Worm (Caenorhabditis elegans): Measurements from ENCODE around the gene smex-2.
A peak's percentile ranks its signal among the peaks of the same experiment; 100 is the strongest.

smex-2 gene

DNA sequence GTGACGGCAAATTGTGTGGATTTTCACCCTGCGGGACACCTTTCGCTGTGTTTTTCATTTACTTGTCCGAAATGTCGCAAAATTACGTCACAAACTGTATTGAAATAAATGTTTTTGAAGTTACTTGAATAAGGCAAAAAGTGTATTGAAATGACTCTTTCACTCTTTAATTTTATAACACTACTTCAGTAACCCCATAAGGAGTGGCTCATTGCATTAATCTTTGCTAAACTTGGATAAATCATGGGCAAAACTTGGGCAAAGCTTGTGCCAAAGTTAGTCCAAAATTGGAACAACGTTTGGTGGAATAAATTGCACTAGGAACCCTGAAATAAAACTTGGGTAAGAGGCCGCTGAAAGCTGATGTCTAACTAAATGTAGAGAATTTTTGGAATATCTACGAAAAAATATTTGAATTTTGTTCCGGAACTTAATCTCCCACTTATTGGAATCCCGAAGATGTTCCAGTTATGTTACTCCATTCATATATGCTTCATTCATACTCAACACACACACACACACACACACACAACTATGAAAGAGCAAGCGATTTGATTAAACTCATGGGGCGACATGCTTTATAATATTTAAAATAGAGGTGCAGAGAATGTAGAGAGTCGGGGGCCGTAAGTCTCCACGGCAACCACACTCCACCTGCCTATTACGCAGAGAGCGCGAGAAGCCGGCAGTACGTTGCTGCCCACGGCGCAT is 26.6 kb downstream of the smex-2 start, which contains the start of gene Y102A11A.9:
Gene Y102A11A.9, plus strand, starts transcription at position 661 of the 711 bp plus-strand sequence.
- TF ChIP-seq lin-15B (tag; optimal IDR thresholded peaks at IDR 0.05) (no peak), aha-1 (tag) (peak; percentile 29), dmd-9 (GFP tag; IDR thresholded peaks at IDR 0.05) (no peak), unc-39 (tag; optimal IDR thresholded peaks at IDR 0.05) (no peak), ceh-20 (GFP tag; IDR thresholded peaks at IDR 0.05) (no peak), hmg-1.1 (GFP tag; IDR thresholded peaks at IDR 0.05) (no peak), aly-2 (tag; optimal IDR thresholded peaks at IDR 0.05) (no peak), zfp-2 (tag; optimal IDR thresholded peaks at IDR 0.05) (no peak)

DNA sequence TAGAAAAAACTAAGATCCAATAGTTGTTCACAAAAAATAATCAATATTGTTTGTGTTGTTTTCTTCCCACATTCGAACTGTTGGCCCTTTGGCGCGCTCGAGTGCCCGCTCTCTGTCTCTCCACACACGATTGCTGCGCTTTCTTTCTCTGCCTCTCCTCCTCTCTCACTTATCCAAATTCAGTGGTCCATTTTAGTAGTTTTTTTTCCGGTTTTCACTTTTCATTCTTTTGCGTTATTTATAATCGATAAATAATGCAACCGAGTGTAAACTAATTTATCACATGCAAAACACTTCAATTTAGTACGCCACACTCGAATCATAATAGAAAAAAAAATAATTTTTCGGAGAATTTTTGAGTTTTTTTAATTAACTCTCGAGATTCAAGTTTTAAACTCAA is 38.7 kb downstream of the smex-2 start:
- no peak for TF ChIP-seq snpc-4 (tag; optimal IDR thresholded peaks at IDR 0.05)
- no peak for TF ChIP-seq Y5F2A.4 (GFP tag; optimal IDR thresholded peaks at IDR 0.05)
- peak; percentile 91 for TF ChIP-seq duxl-1 (tag; optimal IDR thresholded peaks at IDR 0.05; ENCODE audit: poor library complexity)
- no peak for TF ChIP-seq nhr-48 (tag; optimal IDR thresholded peaks at IDR 0.05)
- TF ChIP-seq cey-2 (tag; optimal IDR thresholded peaks at IDR 0.05; ENCODE audit: borderline replicate concordance, insufficient read depth), result no peak
- no peak for TF ChIP-seq zip-11 (GFP tag; IDR thresholded peaks at IDR 0.05)
- TF ChIP-seq fkh-10 (GFP tag; optimal IDR thresholded peaks at IDR 0.05), result no peak
- TF ChIP-seq daf-8 (GFP tag; IDR thresholded peaks at IDR 0.05), result no peak
- TF ChIP-seq spr-3 (GFP tag; optimal IDR thresholded peaks at IDR 0.05), result no peak
- no peak for TF ChIP-seq fos-1 (tag; optimal IDR thresholded peaks at IDR 0.05)
- peak; percentile 72 for TF ChIP-seq aha-1 (tag)
- TF ChIP-seq skn-1 (tag; optimal IDR thresholded peaks at IDR 0.05), result no peak
- TF ChIP-seq unc-62 (GFP tag; optimal IDR thresholded peaks at IDR 0.05 in 1 of 2), result peak in 1 of 2 experiments; percentile 78
- TF ChIP-seq unc-62 (tag; optimal IDR thresholded peaks at IDR 0.05), result no peak
- no peak for TF ChIP-seq F37D6.2 (tag; optimal IDR thresholded peaks at IDR 0.05)
- no peak for TF ChIP-seq nhr-6 (tag; optimal IDR thresholded peaks at IDR 0.05)
- TF ChIP-seq R02D3.7 (tag; optimal IDR thresholded peaks at IDR 0.05), result no peak
- TF ChIP-seq nhr-11 (tag; optimal IDR thresholded peaks at IDR 0.05), result no peak
- no peak for TF ChIP-seq dmd-6 (GFP tag; IDR thresholded peaks at IDR 0.05)
- TF ChIP-seq dmd-9 (GFP tag; IDR thresholded peaks at IDR 0.05), result no peak

ce11 chrX:1998825-1999224 is 40.4 kb downstream of the smex-2 start:
- TF ChIP-seq lir-3 (tag; optimal IDR thresholded peaks at IDR 0.05) (no peak), vab-7 (GFP tag; IDR thresholded peaks at IDR 0.05) (no peak), nhr-11 (tag; optimal IDR thresholded peaks at IDR 0.05) (no peak), pha-4 (GFP tag; IDR thresholded peaks at IDR 0.05) (no peak), pha-4 (tag; optimal IDR thresholded peaks at IDR 0.05) (no peak), ceh-28 (tag; optimal IDR thresholded peaks at IDR 0.05) (no peak), lin-13 (GFP tag; optimal IDR thresholded peaks at IDR 0.05) (no peak), nhr-41 (GFP tag; IDR thresholded peaks at IDR 0.05) (no peak), unc-130 (GFP tag; optimal IDR thresholded peaks at IDR 0.05) (no peak), lsy-2 (tag; optimal IDR thresholded peaks at IDR 0.05) (no peak), egl-43 (GFP tag; IDR thresholded peaks at IDR 0.05) (peak; percentile 63; the same call in 1 of the 2 replicates), snpc-1.2 (GFP tag; IDR thresholded peaks at IDR 0.05) (peak; percentile 71), ceh-32 (tag; optimal IDR thresholded peaks at IDR 0.05; ENCODE audit: poor library complexity) (no peak), lim-7 (GFP tag; IDR thresholded peaks at IDR 0.05) (peak; percentile 33; the same call in 1 of the 2 replicates), ZK546.5 (tag; optimal IDR thresholded peaks at IDR 0.05) (no peak), aha-1 (tag) (peak; percentile 35), nhr-25 (tag; optimal IDR thresholded peaks at IDR 0.05; ENCODE audit: borderline replicate concordance, insufficient read depth) (no peak), ama-1 (optimal IDR thresholded peaks at IDR 0.05) (no peak), unc-62 (GFP tag; optimal IDR thresholded peaks at IDR 0.05 in 1 of 2) (peak in 1 of 2 experiments; percentile 65), unc-62 (tag; optimal IDR thresholded peaks at IDR 0.05) (no peak), daf-16 (GFP tag; optimal IDR thresholded peaks at IDR 0.05) (no peak), daf-16 (tag; optimal IDR thresholded peaks at IDR 0.05) (no peak), F10B5.3 (tag; optimal IDR thresholded peaks at IDR 0.05) (no peak), F37D6.2 (tag; optimal IDR thresholded peaks at IDR 0.05) (no peak), nhr-6 (tag; optimal IDR thresholded peaks at IDR 0.05) (no peak), hmg-1.1 (GFP tag; IDR thresholded peaks at IDR 0.05) (no peak), D1046.2 (GFP tag; IDR thresholded peaks at IDR 0.05) (no peak), saeg-2 (GFP tag; IDR thresholded peaks at IDR 0.05) (no peak), snpc-4 (tag; optimal IDR thresholded peaks at IDR 0.05) (no peak), mdt-29 (GFP tag; IDR thresholded peaks at IDR 0.05) (no peak)

Measured in whole organism, L4 larva.